Fruit fly (Drosophila melanogaster) whole organism, embryonic: ENCODE measurements around the gene Ir7g.

ENCODE experiments used
- CG10209 ChIP-seq: fragments of 200-800 bp; sonication (Bioruptor generic); optimal IDR thresholded peaks from 3 replicates; lab custom pipeline; 2017; ENCODE audit warnings: missing biosample characterization, mild to moderate bottlenecking, missing genetic modification characterization, missing genetic modification reagents
- CG12104 ChIP-seq: fragments of 200-800 bp; sonication (Bioruptor generic); optimal IDR thresholded peaks from 3 replicates; lab custom pipeline; 2016; ENCODE audit warnings: missing biosample characterization, missing genetic modification characterization
- CG12744 ChIP-seq: fragments of 200-800 bp; sonication (Bioruptor generic); optimal IDR thresholded peaks from 2 replicates; lab custom pipeline; 2016; ENCODE audit warnings: missing biosample characterization, missing genetic modification characterization
- CG14667 ChIP-seq: fragments of 200-800 bp; sonication (Bioruptor generic); IDR thresholded peaks from 2 replicates; pipeline ENCODE4 v1.3.6; 2022; ENCODE audit warnings: missing biosample characterization, missing genetic modification characterization
- CG14860 ChIP-seq: fragments of 200-800 bp; sonication (Bioruptor generic); IDR thresholded peaks from 3 replicates; pipeline ENCODE4 v1.3.6; 2022; ENCODE audit warnings: missing biosample characterization, missing genetic modification characterization; ENCODE audit not compliant: partially characterized antibody
- CG18262 ChIP-seq: fragments of 200-800 bp; optimal IDR thresholded peaks from 3 replicates; lab custom pipeline; 2019; ENCODE audit warnings: missing biosample characterization, mild to moderate bottlenecking, missing genetic modification characterization, moderate library complexity
- CG2116 ChIP-seq: fragments of 200-800 bp; sonication (Bioruptor generic); optimal IDR thresholded peaks from 3 replicates; lab custom pipeline; 2018; ENCODE audit warnings: missing biosample characterization, mild to moderate bottlenecking, missing genetic modification characterization
- CG2712 ChIP-seq: fragments of 200-800 bp; optimal IDR thresholded peaks from 3 replicates; lab custom pipeline; 2019; ENCODE audit warnings: missing biosample characterization, mild to moderate bottlenecking, missing genetic modification characterization, moderate library complexity
- CG30431 ChIP-seq: fragments of 200-800 bp; sonication (Bioruptor generic); optimal IDR thresholded peaks from 2 replicates; lab custom pipeline; 2017; ENCODE audit warnings: missing biosample characterization, missing genetic modification characterization
- CG33557 ChIP-seq: fragments of 200-800 bp; sonication (Bioruptor generic); optimal IDR thresholded peaks from 2 replicates; lab custom pipeline; 2019; ENCODE audit warnings: missing biosample characterization, mild to moderate bottlenecking, missing genetic modification characterization, moderate library complexity
- CG3838 ChIP-seq: fragments of 200-800 bp; sonication (Bioruptor generic); optimal IDR thresholded peaks from 3 replicates; lab custom pipeline; 2016; ENCODE audit warnings: missing biosample characterization, missing genetic modification characterization
- CG4424 ChIP-seq: fragments of 200-800 bp; sonication (Bioruptor generic); optimal IDR thresholded peaks from 3 replicates; lab custom pipeline; 2016; ENCODE audit warnings: missing biosample characterization, missing genetic modification characterization
- CG7963 ChIP-seq: fragments of 200-800 bp; sonication (Bioruptor generic); IDR thresholded peaks from 3 replicates; pipeline ENCODE4 v1.3.6; 2022; ENCODE audit warnings: missing biosample characterization, missing genetic modification characterization; ENCODE audit not compliant: partially characterized antibody
- CG9876 ChIP-seq: fragments of 200-800 bp; sonication (Bioruptor generic); optimal IDR thresholded peaks from 2 replicates; lab custom pipeline; 2016; ENCODE audit warnings: missing biosample characterization, missing genetic modification characterization
- CG9932 ChIP-seq: fragments of 200-800 bp; sonication (Bioruptor generic); IDR thresholded peaks from 2 replicates; pipeline ENCODE4 v1.3.6; 2022; ENCODE audit warnings: missing biosample characterization, missing genetic modification characterization
- Dip2 ChIP-seq: fragments of 200-800 bp; sonication (Bioruptor generic); IDR thresholded peaks from 2 replicates; pipeline ENCODE4 v1.3.6; 2022; ENCODE audit warnings: missing biosample characterization, missing genetic modification characterization
- Dip3 ChIP-seq: fragments of 200-800 bp; sonication (Bioruptor generic); optimal IDR thresholded peaks from 3 replicates; lab custom pipeline; 2016; ENCODE audit warnings: missing biosample characterization, missing genetic modification characterization
- Dll ChIP-seq: fragments of 200-800 bp; sonication (Bioruptor generic); IDR thresholded peaks from 4 replicates; pipeline ENCODE4 v1.3.6; 2022; ENCODE audit warnings: missing biosample characterization, missing genetic modification characterization; ENCODE audit not compliant: partially characterized antibody
- Eip74EF ChIP-seq, 2 experiments: fragments of 200-800 bp in 1 of 2; fragments of >200 bp in 1 of 2; sonication (Bioruptor generic) in 1 of 2; optimal IDR thresholded peaks; 2 replicates each; lab custom pipeline; 2017 to 2019; ENCODE audit warnings: missing biosample characterization in 2 of 2, missing genetic modification characterization in 2 of 2, mild to moderate bottlenecking in 1 of 2, moderate library complexity in 1 of 2
- Ets65A ChIP-seq: fragments of 200-800 bp; sonication (Bioruptor generic); peaks from one replicate; lab custom pipeline; 2016; ENCODE audit warnings: missing biosample characterization, missing genetic modification characterization
- GATAe ChIP-seq: fragments of 200-800 bp; sonication (Bioruptor generic); conservative IDR thresholded peaks from 2 replicates; pipeline ENCODE4 v1.3.6; 2022; ENCODE audit warnings: missing biosample characterization, missing genetic modification characterization
- Hey ChIP-seq: fragments of 200-800 bp; sonication (Bioruptor generic); optimal IDR thresholded peaks from 3 replicates; lab custom pipeline; 2018; ENCODE audit warnings: missing biosample characterization, mild to moderate bottlenecking, missing genetic modification characterization
- Hr51 ChIP-seq, 2 experiments: fragments of 200-800 bp; sonication (Bioruptor generic); optimal IDR thresholded peaks; 2 replicates in 1 of 2; 3 replicates in 1 of 2; lab custom pipeline; 2016 to 2018; ENCODE audit warnings: missing biosample characterization in 2 of 2, missing genetic modification characterization in 2 of 2, mild to moderate bottlenecking in 1 of 2, moderate library complexity in 1 of 2
- MTF-1 ChIP-seq: fragments of 200-800 bp; sonication (Bioruptor generic); optimal IDR thresholded peaks from 2 replicates; lab custom pipeline; 2018; ENCODE audit warnings: missing biosample characterization, mild to moderate bottlenecking, missing genetic modification characterization, borderline replicate concordance
- Max ChIP-seq: fragments of 200-800 bp; sonication (Bioruptor generic); optimal IDR thresholded peaks from 2 replicates; lab custom pipeline; 2016; ENCODE audit warnings: missing biosample characterization, mild to moderate bottlenecking, missing genetic modification characterization
- NK7.1 ChIP-seq: fragments of 200-800 bp; sonication (Bioruptor generic); optimal IDR thresholded peaks from 3 replicates; lab custom pipeline; 2016; ENCODE audit warnings: missing biosample characterization, missing genetic modification characterization
- Sox102F ChIP-seq: fragments of 200-800 bp; sonication (Bioruptor generic); optimal IDR thresholded peaks from 2 replicates; lab custom pipeline; 2018; ENCODE audit warnings: missing biosample characterization, mild to moderate bottlenecking, missing genetic modification characterization, moderate library complexity
- abd-A ChIP-seq: fragments of 200-800 bp; sonication (Bioruptor generic); optimal IDR thresholded peaks from 3 replicates; lab custom pipeline; 2019; ENCODE audit warnings: missing biosample characterization, mild to moderate bottlenecking, missing genetic modification characterization, moderate library complexity
- aop ChIP-seq: fragments of 200-800 bp; sonication (Bioruptor generic); IDR thresholded peaks from 2 replicates; pipeline ENCODE4 v1.3.6; 2022; ENCODE audit warnings: missing biosample characterization, missing genetic modification characterization
- ato ChIP-seq: fragments of 200-800 bp; sonication (Bioruptor generic); IDR thresholded peaks from 2 replicates; pipeline ENCODE4 v1.3.6; 2022; ENCODE audit warnings: missing biosample characterization, missing genetic modification characterization; ENCODE audit not compliant: partially characterized antibody
- br ChIP-seq: fragments of >200 bp; optimal IDR thresholded peaks from 2 replicates; lab custom pipeline; 2017
- chif ChIP-seq, 2 experiments: fragments of 200-800 bp; sonication (Bioruptor generic); optimal IDR thresholded peaks; 3 replicates each; lab custom pipeline; 2016; ENCODE audit warnings: missing biosample characterization in 2 of 2, missing genetic modification characterization in 2 of 2
- cwo ChIP-seq: fragments of 200-800 bp; sonication (Bioruptor generic); optimal IDR thresholded peaks from 3 replicates; lab custom pipeline; 2017; ENCODE audit warnings: missing biosample characterization, missing genetic modification characterization, mild to moderate bottlenecking, moderate library complexity, missing genetic modification reagents
- dysf ChIP-seq: fragments of 200-800 bp; sonication (Bioruptor generic); IDR thresholded peaks from 3 replicates; pipeline ENCODE4 v1.3.6; 2022; ENCODE audit warnings: missing biosample characterization, missing genetic modification characterization
- kay ChIP-seq: fragments of 200-800 bp; sonication (Bioruptor generic); optimal IDR thresholded peaks from 2 replicates; lab custom pipeline; 2016; ENCODE audit warnings: missing biosample characterization, missing genetic modification characterization
- lov ChIP-seq, 2 experiments: fragments of 200-800 bp in 1 of 2; fragments of >200 bp in 1 of 2; sonication (Bioruptor generic) in 1 of 2; IDR thresholded peaks in 1 of 2; optimal IDR thresholded peaks in 1 of 2; 2 replicates in 1 of 2; 3 replicates in 1 of 2; pipeline versions ENCODE4 v1.3.6 to Lab custom; 2017 to 2022; ENCODE audit warnings: missing biosample characterization in 1 of 2, missing genetic modification characterization in 1 of 2
- luna ChIP-seq: fragments of 200-800 bp; sonication (Bioruptor generic); optimal IDR thresholded peaks from 2 replicates; lab custom pipeline; 2016; ENCODE audit warnings: missing biosample characterization, missing genetic modification characterization
- nom ChIP-seq: fragments of 200-800 bp; sonication (Bioruptor generic); optimal IDR thresholded peaks from 2 replicates; lab custom pipeline; 2017; ENCODE audit warnings: missing biosample characterization, missing genetic modification characterization, mild to moderate bottlenecking, moderate library complexity, missing genetic modification reagents
- pan ChIP-seq, 4 experiments: fragments of >200 bp in 3 of 4; fragments of 200-800 bp in 1 of 4; sonication (Bioruptor generic) in 1 of 4; optimal IDR thresholded peaks in 3 of 4; IDR thresholded peaks in 1 of 4; 2 replicates each; pipeline versions ENCODE4 v1.3.6 to Lab custom; 2017 to 2022; ENCODE audit warnings: missing biosample characterization in 2 of 4, missing genetic modification characterization in 2 of 4, mixed read lengths in 1 of 4
- phol ChIP-seq: fragments of 200-800 bp; sonication (Bioruptor generic); optimal IDR thresholded peaks from 3 replicates; lab custom pipeline; 2018; ENCODE audit warnings: missing biosample characterization, mild to moderate bottlenecking, missing genetic modification characterization, moderate library complexity
- pros ChIP-seq: fragments of 200-800 bp; sonication (Bioruptor generic); optimal IDR thresholded peaks from 3 replicates; lab custom pipeline; 2019; ENCODE audit warnings: missing biosample characterization, mild to moderate bottlenecking, missing genetic modification characterization, moderate library complexity
- pzg ChIP-seq: fragments of 200-800 bp; sonication (Bioruptor generic); optimal IDR thresholded peaks from 3 replicates; lab custom pipeline; 2018; ENCODE audit warnings: missing biosample characterization, mild to moderate bottlenecking, missing genetic modification characterization, moderate library complexity
- unpg ChIP-seq: fragments of 200-800 bp; sonication (Bioruptor generic); optimal IDR thresholded peaks from 3 replicates; lab custom pipeline; 2018; ENCODE audit warnings: missing biosample characterization, mild to moderate bottlenecking, missing genetic modification characterization, moderate library complexity
- usp ChIP-seq: fragments of >200 bp; optimal IDR thresholded peaks from 2 replicates; lab custom pipeline; 2017; ENCODE audit warnings: missing biosample characterization, missing genetic modification characterization
- vnd ChIP-seq: fragments of 200-800 bp; sonication (Bioruptor generic); IDR thresholded peaks from 3 replicates; pipeline ENCODE4 v1.3.6; 2022; ENCODE audit warnings: missing biosample characterization, missing genetic modification characterization; ENCODE audit not compliant: partially characterized antibody
- zen ChIP-seq: fragments of 200-800 bp; sonication (Bioruptor generic); optimal IDR thresholded peaks from 3 replicates; lab custom pipeline; 2018; ENCODE audit warnings: missing biosample characterization, mild to moderate bottlenecking, missing genetic modification characterization, moderate library complexity
- zen2 ChIP-seq: fragments of 200-800 bp; sonication (Bioruptor generic); IDR thresholded peaks from 3 replicates; pipeline ENCODE4 v1.3.6; 2022; ENCODE audit warnings: missing biosample characterization, missing genetic modification characterization; ENCODE audit not compliant: partially characterized antibody

The Ir7g gene

DNA sequence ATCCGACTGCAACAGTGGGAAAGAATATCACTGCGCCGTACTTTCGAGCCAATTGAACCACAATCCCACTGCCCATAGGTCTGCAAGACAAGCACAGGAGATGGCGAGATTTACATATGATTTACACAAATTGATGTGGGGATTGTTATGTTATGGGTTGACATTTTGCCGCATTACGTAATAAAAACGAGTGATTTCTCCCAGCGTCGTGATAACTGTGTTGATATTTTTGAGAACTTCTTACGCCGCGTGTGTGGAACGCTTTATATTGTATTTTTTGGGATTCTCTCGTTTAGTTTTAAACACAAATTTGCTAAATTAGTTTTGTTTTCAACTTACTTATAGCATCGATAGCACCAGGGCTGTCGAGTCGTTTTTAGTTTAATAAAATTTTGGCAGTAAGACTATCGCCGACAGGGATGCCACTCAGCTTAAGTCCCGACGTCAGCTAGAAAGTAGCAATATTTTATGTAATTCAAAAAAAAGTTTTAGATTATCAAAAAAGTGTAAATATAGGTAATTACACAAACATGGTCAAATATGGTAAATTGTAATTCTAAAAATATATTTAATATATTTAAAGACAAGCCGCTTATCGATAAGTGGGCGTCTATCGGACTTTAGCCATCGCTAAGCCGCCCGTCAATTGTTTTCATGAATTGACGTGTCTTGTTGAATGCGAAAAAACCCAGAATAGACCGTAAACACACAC, 9.1 kb downstream of the Ir7g start, which contains the start of the genes CG45089, ND-MNLL and p115 (continued):
- TF ChIP-seq CG10209 (GFP tag; lab: Kevin White, UChicago) = peak; percentile 25
- peak; percentile 29 for TF ChIP-seq CG33557 (GFP tag; lab: Kevin White, UChicago)
- no peak for TF ChIP-seq Dip2
- TF ChIP-seq phol (tag; lab: Kevin White, UChicago) = peak; percentile 69
- TF ChIP-seq dysf (GFP tag; lab: Robert Waterston, UW) = peak; percentile 50; the same call in 1 of the 3 replicates
- no peak for TF ChIP-seq CG9876
- TF ChIP-seq lov (optimal IDR thresholded peaks at IDR 0.05; lab: Kevin White, UChicago) = no peak
- TF ChIP-seq lov (GFP tag; IDR thresholded peaks at IDR 0.05; lab: Robert Waterston, UW) = no peak
- TF ChIP-seq CG12104 (GFP tag; lab: Kevin White, UChicago) = no peak
- no peak for TF ChIP-seq MTF-1 (GFP tag; lab: Kevin White, UChicago)
- TF ChIP-seq CG12744 (GFP tag; lab: Kevin White, UChicago) = no peak
- peak; percentile 59 for TF ChIP-seq pzg (GFP tag; lab: Kevin White, UChicago)
- peak; percentile 83 for TF ChIP-seq Dll (GFP tag; lab: Robert Waterston, UW)
- peak; percentile 82 for TF ChIP-seq CG2116 (GFP tag; lab: Kevin White, UChicago)
- TF ChIP-seq Sox102F (GFP tag; lab: Kevin White, UChicago) = peak; percentile 55
- no peak for TF ChIP-seq pros
- 0 out of 3 replicates have a peak, but pooled peaks have one; percentile 14 for TF ChIP-seq CG7963 (GFP tag; lab: Robert Waterston, UW)
- no peak for TF ChIP-seq NK7.1 (GFP tag; lab: Kevin White, UChicago)
- TF ChIP-seq Max (GFP tag; lab: Kevin White, UChicago) = peak; percentile 57
- peak; percentile 26 for TF ChIP-seq Dip3
- no peak for TF ChIP-seq nom (GFP tag; lab: Kevin White, UChicago)
- TF ChIP-seq Ets65A (GFP tag; lab: Kevin White, UChicago) = peak; percentile 93
- TF ChIP-seq zen (tag; lab: Kevin White, UChicago) = peak; percentile 53
- TF ChIP-seq pan (optimal IDR thresholded peaks at IDR 0.05; lab: Kevin White, UChicago) = no peak
- TF ChIP-seq pan (GFP tag; optimal IDR thresholded peaks at IDR 0.05 in 1 of 2, IDR thresholded peaks at IDR 0.05 in 1 of 2) = peak in 1 of 2 experiments; percentile 20
- no peak for TF ChIP-seq usp (GFP tag; lab: Kevin White, UChicago)
- no peak for TF ChIP-seq vnd (GFP tag; lab: Robert Waterston, UW)
- TF ChIP-seq CG4424 (GFP tag; lab: Kevin White, UChicago) = peak; percentile 62
- no peak for TF ChIP-seq CG30431 (GFP tag; lab: Kevin White, UChicago)
- peak in 1 of 2 experiments; percentile 31 for TF ChIP-seq chif (GFP tag; optimal IDR thresholded peaks at IDR 0.05; lab: Kevin White, UChicago)
- TF ChIP-seq GATAe (GFP tag; lab: Robert Waterston, UW) = no peak
- peak; percentile 81 for TF ChIP-seq CG2712 (tag; lab: Kevin White, UChicago)
- peak; percentile 25; the same call in 1 of the 2 replicates for TF ChIP-seq CG14667
- TF ChIP-seq Eip74EF (GFP tag; optimal IDR thresholded peaks at IDR 0.05; lab: Kevin White, UChicago) = peak in 1 of 2 experiments; percentile 23
- TF ChIP-seq aop = no peak
- TF ChIP-seq ato (GFP tag; lab: Robert Waterston, UW) = no peak
- peak; percentile 61; the same call in 2 of the 3 replicates for TF ChIP-seq CG14860 (GFP tag; lab: Robert Waterston, UW)
- TF ChIP-seq cwo = no peak
- no peak for TF ChIP-seq CG3838 (GFP tag; lab: Kevin White, UChicago)
- peak; percentile 35 to 64 for TF ChIP-seq Hr51 (GFP tag; optimal IDR thresholded peaks at IDR 0.05; lab: Kevin White, UChicago)
- TF ChIP-seq luna = no peak
- peak; percentile 46 for TF ChIP-seq kay (GFP tag; lab: Kevin White, UChicago)
- TF ChIP-seq zen2 (GFP tag; lab: Robert Waterston, UW) = no peak; the same call in 2 of the 3 replicates
- TF ChIP-seq CG18262 (tag; lab: Kevin White, UChicago) = peak; percentile 62
- peak; percentile 60 for TF ChIP-seq unpg (GFP tag; lab: Kevin White, UChicago)
- TF ChIP-seq Hey (tag; lab: Kevin White, UChicago) = no peak
- no peak for TF ChIP-seq abd-A (tag; lab: Kevin White, UChicago)
- TF ChIP-seq br = no peak
- TF ChIP-seq CG9932 (GFP tag; lab: Robert Waterston, UW) = peak; percentile 84
